Worm (Caenorhabditis elegans): ENCODE results near the gene nlp-17.

The nlp-17 gene

ce11 chrIV:13487019-13487418 is 18.5 kb downstream of the nlp-17 start:
- peak; percentile 13; the same call in 1 of the 2 replicates for TF ChIP-seq nhr-19 (GFP tag; conservative IDR thresholded peaks at IDR 0.05)
- TF ChIP-seq ces-1 (GFP tag; optimal IDR thresholded peaks at IDR 0.05) = no peak
- TF ChIP-seq efl-1 (optimal IDR thresholded peaks at IDR 0.05) = peak; percentile 15 to 37
- peak in 1 of 2 experiments; percentile 24 for TF ChIP-seq efl-1 (GFP tag; optimal IDR thresholded peaks at IDR 0.05 in 1 of 2)
- TF ChIP-seq ztf-11 (tag; optimal IDR thresholded peaks at IDR 0.05) = peak in 1 of 2 experiments; percentile 56
- peak; percentile 48 for TF ChIP-seq nhr-71 (tag; optimal IDR thresholded peaks at IDR 0.05)
- TF ChIP-seq swsn-7 (tag; optimal IDR thresholded peaks at IDR 0.05) = no peak
- no peak for TF ChIP-seq dpl-1 (GFP tag; optimal IDR thresholded peaks at IDR 0.05)
- peak; percentile 5 for TF ChIP-seq xbp-1 (tag; optimal IDR thresholded peaks at IDR 0.05)
- TF ChIP-seq ceh-90 (tag; optimal IDR thresholded peaks at IDR 0.05) = no peak
- TF ChIP-seq lir-3 (tag; optimal IDR thresholded peaks at IDR 0.05; ENCODE audit: poor library complexity) = peak; percentile 74
- TF ChIP-seq pax-3 (tag; optimal IDR thresholded peaks at IDR 0.05) = peak; percentile 15
- no peak for TF ChIP-seq skn-1 (tag; optimal IDR thresholded peaks at IDR 0.05)
- TF ChIP-seq nhr-20 (tag; optimal IDR thresholded peaks at IDR 0.05) = peak; percentile 8
- no peak for TF ChIP-seq elt-2 (tag; optimal IDR thresholded peaks at IDR 0.05)
- TF ChIP-seq aha-1 (tag; optimal IDR thresholded peaks at IDR 0.05) = no peak
- peak; percentile 55 for TF ChIP-seq nhr-47 (tag; optimal IDR thresholded peaks at IDR 0.05)
- no peak for TF ChIP-seq lin-14 (GFP tag; optimal IDR thresholded peaks at IDR 0.05)
- no peak for TF ChIP-seq C34B4.2 (tag; optimal IDR thresholded peaks at IDR 0.05)
- TF ChIP-seq nhr-90 (tag; optimal IDR thresholded peaks at IDR 0.05; ENCODE audit: poor library complexity) = peak; percentile 30
- no peak for TF ChIP-seq mdl-1 (tag; optimal IDR thresholded peaks at IDR 0.05)
- TF ChIP-seq ceh-88 (GFP tag; IDR thresholded peaks at IDR 0.05) = 0 out of 2 replicates have a peak, but pooled peaks have one; percentile 16
- TF ChIP-seq mep-1 (tag; optimal IDR thresholded peaks at IDR 0.05) = no peak
- TF ChIP-seq dsc-1 (tag; optimal IDR thresholded peaks at IDR 0.05) = peak; percentile 3
- no peak for TF ChIP-seq lin-39 (tag; optimal IDR thresholded peaks at IDR 0.05)
- no peak for TF ChIP-seq alr-1 (tag; optimal IDR thresholded peaks at IDR 0.05; ENCODE audit: borderline replicate concordance)
- TF ChIP-seq snu-23 (GFP tag; optimal IDR thresholded peaks at IDR 0.05) = no peak
- no peak for TF ChIP-seq jun-1 (tag; optimal IDR thresholded peaks at IDR 0.05)
- no peak for TF ChIP-seq sptf-1 (tag; optimal IDR thresholded peaks at IDR 0.05)
- no peak for TF ChIP-seq blmp-1 (tag; optimal IDR thresholded peaks at IDR 0.05)
- no peak for TF ChIP-seq hlh-17 (GFP tag; optimal IDR thresholded peaks at IDR 0.05; ENCODE audit: borderline replicate concordance)
- peak; percentile 10 for TF ChIP-seq tbx-2 (tag; optimal IDR thresholded peaks at IDR 0.05)
- TF ChIP-seq unc-98 (GFP tag; IDR thresholded peaks at IDR 0.05) = peak; percentile 26; the same call in 1 of the 2 replicates
- TF ChIP-seq lsy-2 (tag; optimal IDR thresholded peaks at IDR 0.05) = no peak
- no peak for TF ChIP-seq lin-35 (GFP tag; optimal IDR thresholded peaks at IDR 0.05)
- TF ChIP-seq C04F5.9 (tag; optimal IDR thresholded peaks at IDR 0.05) = no peak

DNA sequence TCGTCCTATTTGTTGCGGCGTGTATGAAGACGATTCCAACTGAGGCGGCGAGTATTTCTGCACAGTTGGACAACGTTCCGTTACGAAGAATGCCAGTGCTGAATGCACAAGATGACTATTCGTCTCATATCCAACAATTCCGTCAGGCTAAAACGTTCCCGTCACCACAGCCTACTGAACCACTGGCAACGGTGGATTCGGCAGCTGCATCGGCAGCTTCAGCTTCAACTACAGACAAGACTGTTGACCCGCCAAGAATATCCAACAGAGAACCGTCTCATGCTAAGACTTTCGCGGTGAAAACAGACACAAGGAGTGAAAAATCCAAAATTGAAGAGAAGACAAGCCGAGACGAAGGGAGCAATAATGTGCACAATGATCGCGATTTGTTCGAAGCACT is 22.0 kb downstream of the nlp-17 start:
- TF ChIP-seq efl-1 (optimal IDR thresholded peaks at IDR 0.05) = no peak
- peak in 1 of 2 experiments; percentile 63 for TF ChIP-seq efl-1 (GFP tag; optimal IDR thresholded peaks at IDR 0.05 in 1 of 2)
- TF ChIP-seq nhr-47 (tag; optimal IDR thresholded peaks at IDR 0.05) = no peak

DNA sequence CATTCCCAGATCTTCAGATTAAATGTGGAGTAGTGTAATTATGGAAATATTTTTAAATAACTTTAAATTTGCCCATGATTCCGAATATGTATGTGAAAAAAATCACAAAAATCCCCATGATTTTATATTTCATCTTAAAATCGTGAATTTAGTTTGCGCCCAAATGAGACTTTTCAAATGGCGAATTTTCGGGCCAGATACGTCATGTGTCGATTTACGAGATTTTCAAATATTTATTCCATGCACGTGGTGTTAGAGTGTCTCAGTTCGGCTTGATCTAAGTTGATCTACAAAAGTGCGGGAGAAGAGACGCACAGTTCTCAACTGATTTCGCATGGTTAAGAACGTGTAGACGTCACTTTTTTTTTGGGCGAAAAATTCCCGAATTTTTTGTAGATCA is 23.1 kb downstream of the nlp-17 start, which contains the start of gene Y38H8A.1:
Y38H8A.1 (plus strand) TSS at position 301 of the 400 bp plus-strand sequence.
- TF ChIP-seq nhr-237 (tag; optimal IDR thresholded peaks at IDR 0.05) (no peak), skn-1 (tag; optimal IDR thresholded peaks at IDR 0.05) (no peak), efl-3 (GFP tag; optimal IDR thresholded peaks at IDR 0.05) (no peak)

- TF ChIP-seq C34B4.2 (tag; optimal IDR thresholded peaks at IDR 0.05) = no peak
- TF ChIP-seq vab-15 (tag; optimal IDR thresholded peaks at IDR 0.05) = no peak
- TF ChIP-seq snpc-4 (tag; optimal IDR thresholded peaks at IDR 0.05) = no peak
- no peak for TF ChIP-seq unc-130 (tag; optimal IDR thresholded peaks at IDR 0.05)
- TF ChIP-seq mab-9 (GFP tag; IDR thresholded peaks at IDR 0.05) = no peak
- no peak for TF ChIP-seq blmp-1 (tag; optimal IDR thresholded peaks at IDR 0.05)
- no peak for TF ChIP-seq swsn-7 (tag; optimal IDR thresholded peaks at IDR 0.05)
- TF ChIP-seq F16B12.6 (tag; optimal IDR thresholded peaks at IDR 0.05) = no peak
- TF ChIP-seq dpl-1 (GFP tag; optimal IDR thresholded peaks at IDR 0.05) = no peak
- no peak for TF ChIP-seq pag-3 (tag; optimal IDR thresholded peaks at IDR 0.05; ENCODE audit: borderline replicate concordance, insufficient read depth)
- no peak for TF ChIP-seq isw-1 (GFP tag; IDR thresholded peaks at IDR 0.05)
Observed at ce11 chrIV:13474132-13474531, 31.4 kb downstream of the nlp-17 start, which contains the start of gene Y38H8A.2. Y38H8A.2 (plus strand) TSS chrIV:13474432.

Data from whole organism, L1 larva.